Fruit fly (Drosophila melanogaster): ENCODE measurements around the gene MED6.

Gene MED6

DNA sequence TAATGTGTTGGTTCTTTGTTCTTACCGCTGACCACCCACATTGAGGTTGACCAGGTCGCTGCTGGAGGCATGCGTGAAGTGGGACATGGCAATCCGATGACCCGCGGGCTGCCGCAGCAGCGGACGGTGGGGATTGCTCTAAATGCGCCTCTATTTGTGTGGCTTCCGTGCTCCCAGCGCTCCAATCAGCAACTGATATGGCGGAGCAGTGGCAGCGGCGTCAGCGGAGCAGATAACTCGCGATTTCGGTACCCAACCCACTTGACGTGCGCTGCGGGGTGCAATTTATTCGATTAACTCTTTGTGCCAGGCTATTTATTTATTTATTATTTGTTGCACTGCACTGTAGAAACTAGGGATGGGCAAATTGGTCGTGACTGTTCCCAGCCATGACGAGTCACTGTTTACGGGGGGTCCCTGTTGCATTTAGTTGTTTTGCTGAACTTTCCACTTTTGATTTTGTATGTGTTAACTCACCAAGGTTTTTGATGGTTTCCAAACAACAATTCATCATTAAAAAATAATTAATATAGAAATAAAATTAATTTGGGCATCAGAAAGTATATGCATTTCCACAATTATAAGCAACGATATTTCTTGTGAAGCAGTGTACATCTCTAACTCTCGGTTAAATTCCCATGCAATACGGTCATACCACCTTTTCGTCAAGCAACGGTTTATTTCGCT lies 32.0 kb upstream of the MED6 start, which contains the start of the genes CG9467 and CG8526 (continued):
- TF ChIP-seq CG12744 (GFP tag; optimal IDR thresholded peaks at IDR 0.05): no peak
- peak; percentile 21; the same call in 1 of the 2 replicates for TF ChIP-seq Taf1 (GFP tag; IDR thresholded peaks at IDR 0.05)
- no peak for TF ChIP-seq Eip74EF (GFP tag; optimal IDR thresholded peaks at IDR 0.05)
- no peak for TF ChIP-seq zf30C (GFP tag; optimal IDR thresholded peaks at IDR 0.05)
- TF ChIP-seq HLH4C (GFP tag; IDR thresholded peaks at IDR 0.05; ENCODE audit: partially characterized antibody): peak; percentile 71
- peak; percentile 84 for TF ChIP-seq Myb (GFP tag; optimal IDR thresholded peaks at IDR 0.05)
- no peak for TF ChIP-seq CG15269 (tag; optimal IDR thresholded peaks at IDR 0.05)
- no peak for TF ChIP-seq TFAM (GFP tag; optimal IDR thresholded peaks at IDR 0.05)
- no peak for TF ChIP-seq z (GFP tag; IDR thresholded peaks at IDR 0.05)
- no peak for TF ChIP-seq CG43689 (GFP tag; IDR thresholded peaks at IDR 0.05)
- TF ChIP-seq CG4424 (GFP tag; optimal IDR thresholded peaks at IDR 0.05): peak; percentile 76
- peak; percentile 15 for TF ChIP-seq Bdp1 (GFP tag; optimal IDR thresholded peaks at IDR 0.05)
- no peak for TF ChIP-seq Poxn (GFP tag; IDR thresholded peaks at IDR 0.05)
- no peak for TF ChIP-seq gce (GFP tag; IDR thresholded peaks at IDR 0.05)
- TF ChIP-seq CG3726 (GFP tag; IDR thresholded peaks at IDR 0.05): no peak; the same call in 2 of the 3 replicates
- TF ChIP-seq dmrt99B (tag; optimal IDR thresholded peaks at IDR 0.05): no peak
- no peak for TF ChIP-seq Mes4 (GFP tag; optimal IDR thresholded peaks at IDR 0.05)
- no peak for TF ChIP-seq ab (GFP tag; optimal IDR thresholded peaks at IDR 0.05)
- TF ChIP-seq fru (optimal IDR thresholded peaks at IDR 0.05): no peak
- peak; percentile 50 for TF ChIP-seq H2.0 (GFP tag; IDR thresholded peaks at IDR 0.05)
- no peak for TF ChIP-seq CG18599 (GFP tag; optimal IDR thresholded peaks at IDR 0.05)
- TF ChIP-seq gro (GFP tag; optimal IDR thresholded peaks at IDR 0.05): no peak
- peak; percentile 15 for TF ChIP-seq Dip3 (GFP tag; optimal IDR thresholded peaks at IDR 0.05)
- no peak for TF ChIP-seq tio (GFP tag; optimal IDR thresholded peaks at IDR 0.05)
- TF ChIP-seq NFAT (GFP tag; IDR thresholded peaks at IDR 0.05): peak; percentile 64
- TF ChIP-seq CG4360 (GFP tag; IDR thresholded peaks at IDR 0.05): no peak
- peak; percentile 89 for TF ChIP-seq CoRest (tag; optimal IDR thresholded peaks at IDR 0.05)
- TF ChIP-seq CG10147 (GFP tag; optimal IDR thresholded peaks at IDR 0.05): peak; percentile 78
- no peak for TF ChIP-seq dan (GFP tag; IDR thresholded peaks at IDR 0.05)
- no peak for TF ChIP-seq emc (GFP tag; optimal IDR thresholded peaks at IDR 0.05)
- peak; percentile 81 for TF ChIP-seq CG16813 (GFP tag; IDR thresholded peaks at IDR 0.05; ENCODE audit: partially characterized antibody)
- peak; percentile 87 for TF ChIP-seq Abd-B (GFP tag; optimal IDR thresholded peaks at IDR 0.05)
- peak; percentile 79 for TF ChIP-seq ind (GFP tag; optimal IDR thresholded peaks at IDR 0.05)
- no peak for TF ChIP-seq CG7839 (tag; optimal IDR thresholded peaks at IDR 0.05)
- TF ChIP-seq CG3163 (GFP tag; optimal IDR thresholded peaks at IDR 0.05): no peak
- TF ChIP-seq B-H1 (GFP tag; IDR thresholded peaks at IDR 0.05): no peak
- peak; percentile 73 for TF ChIP-seq vnd (GFP tag; IDR thresholded peaks at IDR 0.05; ENCODE audit: partially characterized antibody)
- TF ChIP-seq Camta (GFP tag; optimal IDR thresholded peaks at IDR 0.05): no peak
- peak; percentile 86 for TF ChIP-seq CG9932 (GFP tag; IDR thresholded peaks at IDR 0.05)
- no peak for TF ChIP-seq eyg (GFP tag; optimal IDR thresholded peaks at IDR 0.05)
- no peak for TF ChIP-seq CG6813 (GFP tag; optimal IDR thresholded peaks at IDR 0.05)
- peak; percentile 52 to 71 for TF ChIP-seq dpn (GFP tag; optimal IDR thresholded peaks at IDR 0.05)
- no peak for TF ChIP-seq lab (GFP tag; optimal IDR thresholded peaks at IDR 0.05)
- TF ChIP-seq CG30431 (GFP tag; optimal IDR thresholded peaks at IDR 0.05): no peak
- no peak; the same call in 1 of the 2 replicates for TF ChIP-seq klu (GFP tag; IDR thresholded peaks at IDR 0.05)
- TF ChIP-seq sens-2 (GFP tag; IDR thresholded peaks at IDR 0.05): 0 out of 2 replicates have a peak, but pooled peaks have one; percentile 9
- no peak for TF ChIP-seq CG17802 (tag; optimal IDR thresholded peaks at IDR 0.05)
- no peak for TF ChIP-seq CG10321 (GFP tag; IDR thresholded peaks at IDR 0.05)
- peak; percentile 76 for TF ChIP-seq tin (GFP tag; optimal IDR thresholded peaks at IDR 0.05)
- no peak for TF ChIP-seq ewg (GFP tag; optimal IDR thresholded peaks at IDR 0.05)
